Fruit fly (Drosophila melanogaster) whole organism, wandering third instar larva: ENCODE data around the gene CG7126.

ENCODE experiments used
- Abd-B ChIP-seq: fragments of >200 bp; optimal IDR thresholded peaks from 2 replicates; lab custom pipeline; 2017; ENCODE audit warnings: missing biosample characterization, missing genetic modification characterization
- CG32264 ChIP-seq: fragments of 200-800 bp; sonication (Bioruptor generic); optimal IDR thresholded peaks from 2 replicates; lab custom pipeline; 2016; ENCODE audit warnings: missing biosample characterization, missing genetic modification characterization
- CG9705 ChIP-seq: fragments of 200-800 bp; sonication (Bioruptor generic); optimal IDR thresholded peaks from 2 replicates; lab custom pipeline; 2018; ENCODE audit warnings: missing biosample characterization, mild to moderate bottlenecking, missing genetic modification characterization
- CrebA ChIP-seq: fragments of 200-800 bp; sonication (Bioruptor generic); optimal IDR thresholded peaks from 2 replicates; lab custom pipeline; 2016; ENCODE audit warnings: missing biosample characterization, mild to moderate bottlenecking, missing genetic modification characterization, borderline replicate concordance
- Dfd ChIP-seq: fragments of >200 bp; optimal IDR thresholded peaks from 2 replicates; lab custom pipeline; 2017; ENCODE audit warnings: missing biosample characterization, missing genetic modification characterization
- Dif ChIP-seq: fragments of 200-275, 200-300 bp; sonication (Bioruptor generic); optimal IDR thresholded peaks from 2 replicates; lab custom pipeline; 2018; ENCODE audit warnings: missing biosample characterization, missing genetic modification characterization; ENCODE audit not compliant: partially characterized antibody
- GATAd ChIP-seq: sonication (Bioruptor generic); optimal IDR thresholded peaks from 2 replicates; lab custom pipeline; 2016; ENCODE audit warnings: missing biosample characterization, missing genetic modification characterization
- HLH106 ChIP-seq: fragments of 200-800 bp; optimal IDR thresholded peaks from 3 replicates; lab custom pipeline; 2019; ENCODE audit warnings: missing biosample characterization, mild to moderate bottlenecking, missing genetic modification characterization, moderate library complexity
- Hnf4 ChIP-seq: fragments of 200-800 bp; sonication (Bioruptor generic); optimal IDR thresholded peaks from 2 replicates; lab custom pipeline; 2016; ENCODE audit warnings: missing biosample characterization, mild to moderate bottlenecking, missing genetic modification characterization
- Hr83 ChIP-seq: fragments of 200-300 bp; sonication (Bioruptor generic); optimal IDR thresholded peaks from 2 replicates; lab custom pipeline; 2016; ENCODE audit warnings: missing biosample characterization, mild to moderate bottlenecking, missing genetic modification characterization, moderate library complexity; ENCODE audit not compliant: poor library complexity, severe bottlenecking
- Jra ChIP-seq: sonication (Bioruptor generic); optimal IDR thresholded peaks from 2 replicates; lab custom pipeline; 2016; ENCODE audit warnings: missing biosample characterization, missing genetic modification characterization
- Mio ChIP-seq: sonication (Bioruptor generic); optimal IDR thresholded peaks from 2 replicates; lab custom pipeline; 2016; ENCODE audit warnings: missing biosample characterization, missing genetic modification characterization
- Myc ChIP-seq: fragments of >200 bp; optimal IDR thresholded peaks from 2 replicates; lab custom pipeline; 2017
- OdsH ChIP-seq: fragments of 200-800 bp; sonication (Bioruptor generic); optimal IDR thresholded peaks from 2 replicates; lab custom pipeline; 2016; ENCODE audit warnings: missing biosample characterization, mild to moderate bottlenecking, missing genetic modification characterization
- Rel ChIP-seq, 2 experiments: fragments of 200-800 bp; sonication (Bioruptor generic) in 1 of 2; optimal IDR thresholded peaks; 2 replicates in 1 of 2; 3 replicates in 1 of 2; lab custom pipeline; 2016 to 2019; ENCODE audit warnings: mild to moderate bottlenecking in 2 of 2, missing biosample characterization in 2 of 2, missing genetic modification characterization in 2 of 2, moderate library complexity in 1 of 2
- Sp1 ChIP-seq: fragments of 200-800 bp; sonication (Bioruptor generic); optimal IDR thresholded peaks from 3 replicates; lab custom pipeline; 2019; ENCODE audit warnings: missing biosample characterization, mild to moderate bottlenecking, missing genetic modification characterization, moderate library complexity
- Vsx2 ChIP-seq: fragments of 200-300, 225-300 bp; sonication (Bioruptor generic); optimal IDR thresholded peaks from 2 replicates; lab custom pipeline; 2018; ENCODE audit warnings: missing biosample characterization, missing genetic modification characterization; ENCODE audit not compliant: partially characterized antibody
- br ChIP-seq: fragments of 200-800 bp; sonication (Bioruptor generic); optimal IDR thresholded peaks from 2 replicates; lab custom pipeline; 2016; ENCODE audit warnings: missing biosample characterization, missing genetic modification characterization
- dl ChIP-seq, 2 experiments: fragments of 175-275, 200-275 bp in 1 of 2; fragments of 200-275 bp in 1 of 2; sonication (Bioruptor generic); optimal IDR thresholded peaks; lab custom pipeline; 2018; ENCODE audit warnings: mild to moderate bottlenecking in 2 of 2, missing biosample characterization in 2 of 2, missing genetic modification characterization in 2 of 2, moderate library complexity in 2 of 2; ENCODE audit not compliant: partially characterized antibody in 2 of 2, insufficient read depth in 1 of 2
- dmrt93B ChIP-seq: fragments of 200-800 bp; sonication (Bioruptor generic); optimal IDR thresholded peaks from 2 replicates; lab custom pipeline; 2018; ENCODE audit warnings: missing biosample characterization, mild to moderate bottlenecking, missing genetic modification characterization
- dsf ChIP-seq: sonication (Bioruptor generic); optimal IDR thresholded peaks from 2 replicates; lab custom pipeline; 2016; ENCODE audit warnings: missing biosample characterization, missing genetic modification characterization, borderline replicate concordance
- ey ChIP-seq: fragments of 200-800 bp; sonication (Bioruptor generic); optimal IDR thresholded peaks from 2 replicates; lab custom pipeline; 2016; ENCODE audit warnings: missing biosample characterization, missing genetic modification characterization
- foxo ChIP-seq, 2 experiments: fragments of 200-800 bp; sonication (Bioruptor generic); optimal IDR thresholded peaks; 2 replicates in 1 of 2; 3 replicates in 1 of 2; lab custom pipeline; 2016 to 2017; ENCODE audit warnings: missing biosample characterization in 2 of 2, missing genetic modification characterization in 2 of 2
- fru ChIP-seq: fragments of 200-800 bp; sonication (Bioruptor generic); optimal IDR thresholded peaks from 3 replicates; lab custom pipeline; 2016; ENCODE audit warnings: missing biosample characterization, mild to moderate bottlenecking, missing genetic modification characterization
- h ChIP-seq: fragments of 200-800 bp; sonication (Bioruptor generic); optimal IDR thresholded peaks from 3 replicates; lab custom pipeline; 2016; ENCODE audit warnings: missing biosample characterization, mild to moderate bottlenecking, missing genetic modification characterization
- jim ChIP-seq: fragments of 175-275, 200-325 bp; sonication (Bioruptor generic); optimal IDR thresholded peaks from 2 replicates; lab custom pipeline; 2016; ENCODE audit warnings: missing biosample characterization, mild to moderate bottlenecking, missing genetic modification characterization
- lola ChIP-seq: fragments of >200 bp; optimal IDR thresholded peaks from 2 replicates; lab custom pipeline; 2017; ENCODE audit warnings: missing biosample characterization, missing genetic modification characterization
- pan ChIP-seq: fragments of >200 bp; optimal IDR thresholded peaks from 2 replicates; lab custom pipeline; 2017
- psq ChIP-seq: fragments of 200-800 bp; sonication (Bioruptor generic); optimal IDR thresholded peaks from 3 replicates; lab custom pipeline; 2017; ENCODE audit warnings: missing biosample characterization, mild to moderate bottlenecking, missing genetic modification characterization, moderate library complexity
- rgr ChIP-seq: fragments of 200-800 bp; sonication (Bioruptor generic); optimal IDR thresholded peaks from 3 replicates; lab custom pipeline; 2016; ENCODE audit warnings: missing biosample characterization, mild to moderate bottlenecking, missing genetic modification characterization
- sage ChIP-seq: fragments of 200-800 bp; sonication (Bioruptor generic); optimal IDR thresholded peaks from 2 replicates; lab custom pipeline; 2016; ENCODE audit warnings: missing biosample characterization, mild to moderate bottlenecking, missing genetic modification characterization
- sv ChIP-seq: fragments of 200-800 bp; sonication (Bioruptor generic); optimal IDR thresholded peaks from 3 replicates; lab custom pipeline; 2016; ENCODE audit warnings: missing biosample characterization, missing genetic modification characterization
- tai ChIP-seq: sonication (Bioruptor generic); optimal IDR thresholded peaks from 2 replicates; lab custom pipeline; 2016; ENCODE audit warnings: missing biosample characterization, missing genetic modification characterization
- usp ChIP-seq: fragments of >200 bp; optimal IDR thresholded peaks from 2 replicates; lab custom pipeline; 2017; ENCODE audit warnings: missing biosample characterization, missing genetic modification characterization
- woc ChIP-seq: sonication (Bioruptor generic); optimal IDR thresholded peaks from 2 replicates; lab custom pipeline; 2016; ENCODE audit warnings: missing biosample characterization, mild to moderate bottlenecking, missing genetic modification characterization

CG7126 gene

dm6 chr3R:18279494-18279893 lies 23.2 kb downstream of the CG7126 start, which contains the start of gene CG7142:
Gene CG7142, minus strand, starts transcription at chr3R:18279522.
- TF ChIP-seq OdsH (GFP tag; lab: Kevin White, UChicago) (peak; percentile 32), CG9705 (GFP tag; lab: Kevin White, UChicago) (no peak), rgr (peak; percentile 34), woc (no peak), ey (GFP tag; lab: Kevin White, UChicago) (peak; percentile 25), br (GFP tag; lab: Kevin White, UChicago) (peak; percentile 44), Dif (GFP tag; lab: Kevin White, UChicago) (peak; percentile 53), Rel (GFP tag; optimal IDR thresholded peaks at IDR 0.05; lab: Kevin White, UChicago) (no peak), Rel (tag; optimal IDR thresholded peaks at IDR 0.05; lab: Kevin White, UChicago) (peak; percentile 83), foxo (GFP tag; optimal IDR thresholded peaks at IDR 0.05; lab: Kevin White, UChicago) (peak in 1 of 2 experiments; percentile 13), fru (GFP tag; lab: Kevin White, UChicago) (no peak), pan (lab: Kevin White, UChicago) (no peak), Hr83 (peak; percentile 5), h (peak; percentile 66)

dm6 chr3R:18277406-18277805 lies 25.2 kb downstream of the CG7126 start:
- TF ChIP-seq fru (GFP tag; lab: Kevin White, UChicago) (no peak), Mio (GFP tag; lab: Kevin White, UChicago) (no peak), h (peak; percentile 79), Rel (GFP tag; optimal IDR thresholded peaks at IDR 0.05; lab: Kevin White, UChicago) (no peak), Rel (tag; optimal IDR thresholded peaks at IDR 0.05; lab: Kevin White, UChicago) (peak; percentile 61)

- TF ChIP-seq Dif (GFP tag; lab: Kevin White, UChicago), result no peak
- no peak for TF ChIP-seq jim (GFP tag; lab: Kevin White, UChicago)
- no peak for TF ChIP-seq Abd-B (GFP tag; lab: Kevin White, UChicago)
- no peak for TF ChIP-seq Vsx2
- no peak for TF ChIP-seq foxo (GFP tag; optimal IDR thresholded peaks at IDR 0.05; lab: Kevin White, UChicago)
- TF ChIP-seq, all 38 proteins: peak for 0
Measured at dm6 chr3R:18276688-18277087, 26.0 kb downstream of the CG7126 start.

DNA sequence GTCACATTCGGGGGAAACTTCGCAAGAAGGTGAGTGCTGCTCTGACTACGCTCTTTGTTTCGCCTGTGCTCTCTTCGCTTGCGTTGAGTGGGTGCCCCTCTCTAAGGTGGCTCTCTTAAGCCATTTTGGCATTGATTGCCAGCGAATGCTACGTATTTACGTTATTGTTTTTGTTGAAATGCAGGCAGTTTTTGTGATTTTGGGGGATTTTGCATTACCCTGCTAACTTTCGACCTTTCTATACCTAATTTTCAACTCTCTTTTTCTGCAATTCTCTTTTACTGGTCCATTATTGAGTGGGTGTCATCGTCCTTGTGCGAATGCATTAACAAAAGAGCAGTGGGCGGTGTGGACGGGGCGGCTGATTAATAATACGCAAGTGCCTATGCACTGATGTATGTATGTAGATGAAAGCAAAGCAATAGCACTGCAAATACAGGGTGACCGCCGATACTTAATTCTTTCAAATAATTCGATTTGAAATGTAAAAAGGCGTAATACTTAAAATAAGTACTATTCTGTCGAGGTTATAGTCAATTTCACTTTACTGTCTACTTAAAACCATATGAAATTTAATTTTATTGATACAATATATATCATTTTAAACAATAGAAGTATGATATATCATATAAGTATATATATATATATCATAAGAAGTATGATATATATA lies 27.4 kb downstream of the CG7126 start:
- TF ChIP-seq Abd-B (GFP tag; lab: Kevin White, UChicago) (no peak), woc (no peak), CG32264 (GFP tag; lab: Kevin White, UChicago) (no peak), CrebA (GFP tag; lab: Kevin White, UChicago) (no peak), sv (GFP tag; lab: Kevin White, UChicago) (no peak), br (GFP tag; lab: Kevin White, UChicago) (no peak), Myc (no peak), dmrt93B (GFP tag; lab: Kevin White, UChicago) (no peak), Rel (GFP tag; optimal IDR thresholded peaks at IDR 0.05; lab: Kevin White, UChicago) (peak; percentile 35), Rel (tag; optimal IDR thresholded peaks at IDR 0.05; lab: Kevin White, UChicago) (peak; percentile 96), usp (GFP tag; lab: Kevin White, UChicago) (no peak), rgr (peak; percentile 10), Dif (GFP tag; lab: Kevin White, UChicago) (peak; percentile 92), GATAd (GFP tag; lab: Kevin White, UChicago) (no peak), ey (GFP tag; lab: Kevin White, UChicago) (no peak), Hr83 (no peak), sage (GFP tag; lab: Kevin White, UChicago) (peak; percentile 30), Jra (GFP tag; lab: Kevin White, UChicago) (no peak), Hnf4 (GFP tag; lab: Kevin White, UChicago) (no peak), HLH106 (tag; lab: Kevin White, UChicago) (peak; percentile 19), Sp1 (GFP tag; lab: Kevin White, UChicago) (no peak), Dfd (GFP tag; lab: Kevin White, UChicago) (no peak), foxo (GFP tag; optimal IDR thresholded peaks at IDR 0.05; lab: Kevin White, UChicago) (peak in 1 of 2 experiments; percentile 42), psq (peak; percentile 38), jim (GFP tag; lab: Kevin White, UChicago) (no peak), dl (GFP tag; optimal IDR thresholded peaks at IDR 0.05; lab: Kevin White, UChicago; ENCODE audit: insufficient read depth in 1 of 2, partially characterized antibody in 2 of 2) (peak; percentile 79 to 92), tai (GFP tag; lab: Kevin White, UChicago) (no peak), h (no peak), Vsx2 (no peak), OdsH (GFP tag; lab: Kevin White, UChicago) (no peak), lola (GFP tag; lab: Kevin White, UChicago) (no peak), fru (GFP tag; lab: Kevin White, UChicago) (no peak), Mio (GFP tag; lab: Kevin White, UChicago) (no peak), dsf (GFP tag; lab: Kevin White, UChicago) (no peak)
